Worm (Caenorhabditis elegans) whole organism, early embryonic: ENCODE results near the gene T21B4.15.
"Not testable (repeated sequence)": the region's sequence is repeated elsewhere in the genome, so short reads cannot be mapped to it uniquely, and the experiment has no call there.

Experiments
- ama-1 ChIP-seq: fragments of 150-350 bp; optimal IDR thresholded peaks from 2 replicates; lab custom pipeline; 2014
- ceh-13 ChIP-seq: fragments of 200-800 bp; sonication (Bioruptor generic); optimal IDR thresholded peaks from 2 replicates; lab custom pipeline; 2018; ENCODE audit warnings: mild to moderate bottlenecking, missing genetic modification characterization, missing compliant biosample characterization
- ceh-36 ChIP-seq: sonication (generic microtip); optimal IDR thresholded peaks from 2 replicates; lab custom pipeline; 2016; ENCODE audit warnings: missing genetic modification characterization, inconsistent platforms, missing compliant biosample characterization
- ets-7 ChIP-seq: sonication (generic microtip); optimal IDR thresholded peaks from 2 replicates; lab custom pipeline; 2016; ENCODE audit warnings: missing genotype, missing genetic modification characterization, missing compliant biosample characterization
- flt-1 ChIP-seq: fragments of 200-800 bp; sonication (Bioruptor generic); IDR thresholded peaks from 2 replicates; pipeline ENCODE4 v1.3.6; 2022; ENCODE audit warnings: missing genetic modification characterization, missing compliant biosample characterization
- hmbx-1 ChIP-seq: sonication (generic microtip); optimal IDR thresholded peaks from 2 replicates; lab custom pipeline; 2016; ENCODE audit warnings: mild to moderate bottlenecking, missing genetic modification characterization, missing compliant biosample characterization
- hmg-4 ChIP-seq: fragments of 200-800 bp; sonication (Bioruptor generic); optimal IDR thresholded peaks from 2 replicates; lab custom pipeline; 2018; ENCODE audit warnings: mild to moderate bottlenecking, missing genetic modification characterization, missing compliant biosample characterization
- hnd-1 ChIP-seq: sonication (generic microtip); optimal IDR thresholded peaks from 2 replicates; lab custom pipeline; 2016; ENCODE audit warnings: missing genetic modification characterization, missing compliant biosample characterization
- scrt-1 ChIP-seq: fragments of 200-800 bp; sonication (Bioruptor generic); IDR thresholded peaks from 2 replicates; pipeline ENCODE4 v1.3.6; 2022; ENCODE audit warnings: missing genetic modification characterization, missing compliant biosample characterization
- sea-1 ChIP-seq: fragments of 200-800 bp; sonication (Bioruptor generic); conservative IDR thresholded peaks from 2 replicates; pipeline ENCODE4 v1.3.6; 2022; ENCODE audit warnings: missing genetic modification characterization, missing compliant biosample characterization
- tbx-11 ChIP-seq: fragments of 200-800 bp; sonication (Bioruptor generic); IDR thresholded peaks from 2 replicates; pipeline ENCODE4 v1.3.6; 2022; ENCODE audit warnings: missing genetic modification characterization, missing compliant biosample characterization
- tbx-37 ChIP-seq: fragments of 200-800 bp; sonication (Bioruptor generic); conservative IDR thresholded peaks from 2 replicates; pipeline ENCODE4 v1.3.6; 2022; ENCODE audit warnings: missing genetic modification reagents, missing genetic modification characterization, missing compliant biosample characterization

DNA sequence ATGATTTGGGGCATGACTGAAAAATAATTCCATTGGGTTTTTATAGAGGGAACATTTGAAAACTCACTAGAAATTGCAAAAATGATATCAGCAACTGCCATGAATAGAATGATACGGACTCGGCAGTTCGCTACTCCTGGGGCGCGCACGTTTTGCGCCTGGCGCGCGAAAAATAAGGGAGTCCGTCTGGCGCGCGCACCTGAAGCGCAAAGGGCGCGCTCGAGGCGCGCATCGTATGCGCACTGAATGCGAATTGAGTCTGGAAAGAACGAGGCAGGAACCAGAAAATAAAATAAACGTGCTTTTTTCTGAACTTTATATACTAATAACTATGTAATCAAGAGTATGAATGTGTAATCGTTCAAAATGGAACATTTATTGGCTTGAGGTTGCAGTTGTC, 48.8 kb upstream of the T21B4.15 start, which contains the start of gene Y57A10C.10:
- not testable (repeated sequence) for TF ChIP-seq ceh-13 (GFP tag; lab: Kevin White, UChicago); flt-1; ama-1 (lab: Kevin White, UChicago); scrt-1 (GFP tag; lab: Robert Waterston, UW); tbx-11 (GFP tag; lab: Robert Waterston, UW); ets-7 (tag; lab: Kevin White, UChicago); sea-1 (GFP tag; lab: Robert Waterston, UW); ceh-36 (tag; lab: Kevin White, UChicago); hnd-1 (tag; lab: Kevin White, UChicago); tbx-37 (GFP tag; lab: Robert Waterston, UW); hmg-4 (GFP tag; lab: Kevin White, UChicago); hmbx-1 (tag; lab: Kevin White, UChicago)
